Fruit fly (Drosophila melanogaster) whole organism, embryonic: ENCODE data around the gene CG33090.

Experiments used
- Ada2b ChIP-seq: fragments of 200-800 bp; sonication (Bioruptor generic); IDR thresholded peaks from 2 replicates; pipeline ENCODE4 v1.3.6; 2022; ENCODE audit warnings: missing biosample characterization, missing genetic modification characterization
- Antp ChIP-seq: fragments of 200-800 bp; sonication (Bioruptor generic); optimal IDR thresholded peaks from 3 replicates; lab custom pipeline; 2016; ENCODE audit warnings: missing biosample characterization, missing genetic modification characterization
- Blimp-1 ChIP-seq: fragments of 200-800 bp; sonication (Bioruptor generic); optimal IDR thresholded peaks from 3 replicates; lab custom pipeline; 2018; ENCODE audit warnings: missing biosample characterization, missing genetic modification characterization, mild to moderate bottlenecking, moderate library complexity, missing genetic modification reagents
- CG10654 ChIP-seq: fragments of 200-800 bp; sonication (Bioruptor generic); optimal IDR thresholded peaks from 2 replicates; lab custom pipeline; 2016; ENCODE audit warnings: missing biosample characterization, missing genetic modification characterization
- CG11696 ChIP-seq: fragments of 200-800 bp; sonication (Bioruptor generic); IDR thresholded peaks from 2 replicates; pipeline ENCODE4 v1.3.6; 2022; ENCODE audit warnings: missing biosample characterization, missing genetic modification characterization
- CG12744 ChIP-seq: fragments of 200-800 bp; sonication (Bioruptor generic); optimal IDR thresholded peaks from 2 replicates; lab custom pipeline; 2016; ENCODE audit warnings: missing biosample characterization, missing genetic modification characterization
- CG13296 ChIP-seq: fragments of 200-800 bp; sonication (Bioruptor generic); optimal IDR thresholded peaks from 3 replicates; lab custom pipeline; 2018; ENCODE audit warnings: missing biosample characterization, mild to moderate bottlenecking, missing genetic modification characterization
- CG13624 ChIP-seq: fragments of 200-800 bp; sonication (Bioruptor generic); optimal IDR thresholded peaks from 2 replicates; lab custom pipeline; 2016; ENCODE audit warnings: missing biosample characterization, missing genetic modification characterization
- CG14014 ChIP-seq: fragments of 200-800 bp; sonication (Bioruptor generic); IDR thresholded peaks from 2 replicates; pipeline ENCODE4 v1.3.6; 2022; ENCODE audit warnings: missing biosample characterization, missing genetic modification characterization
- CG14050 ChIP-seq: fragments of 200-800 bp; sonication (Bioruptor generic); IDR thresholded peaks from 3 replicates; pipeline ENCODE4 v1.3.6; 2022; ENCODE audit warnings: missing biosample characterization, missing genetic modification characterization
- CG14860 ChIP-seq: fragments of 200-800 bp; sonication (Bioruptor generic); IDR thresholded peaks from 3 replicates; pipeline ENCODE4 v1.3.6; 2022; ENCODE audit warnings: missing biosample characterization, missing genetic modification characterization; ENCODE audit not compliant: partially characterized antibody
- CG14965 ChIP-seq: fragments of 200-800 bp; sonication (Bioruptor generic); optimal IDR thresholded peaks from 2 replicates; lab custom pipeline; 2016; ENCODE audit warnings: missing biosample characterization, missing genetic modification characterization, borderline replicate concordance
- CG15011 ChIP-seq: fragments of 200-800 bp; sonication (Bioruptor generic); optimal IDR thresholded peaks from 3 replicates; lab custom pipeline; 2018; ENCODE audit warnings: missing biosample characterization, mild to moderate bottlenecking, missing genetic modification characterization
- CG15269 ChIP-seq: fragments of 200-800 bp; sonication (Bioruptor generic); optimal IDR thresholded peaks from 2 replicates; lab custom pipeline; 2018; ENCODE audit warnings: missing biosample characterization, mild to moderate bottlenecking, missing genetic modification characterization, moderate library complexity
- CG16813 ChIP-seq: fragments of 200-800 bp; sonication (Bioruptor generic); IDR thresholded peaks from 3 replicates; pipeline ENCODE4 v1.3.6; 2022; ENCODE audit warnings: missing biosample characterization, missing genetic modification characterization; ENCODE audit not compliant: partially characterized antibody
- CG17385 ChIP-seq: fragments of 200-800 bp; sonication (Bioruptor generic); optimal IDR thresholded peaks from 3 replicates; lab custom pipeline; 2018; ENCODE audit warnings: missing biosample characterization, mild to moderate bottlenecking, missing genetic modification characterization
- CG1832 ChIP-seq: fragments of 200-800 bp; sonication (Bioruptor generic); optimal IDR thresholded peaks from 2 replicates; lab custom pipeline; 2017; ENCODE audit warnings: missing biosample characterization, mild to moderate bottlenecking, missing genetic modification characterization, inconsistent platforms
- CG18764 ChIP-seq: fragments of 200-800 bp; sonication (Bioruptor generic); optimal IDR thresholded peaks from 3 replicates; lab custom pipeline; 2016; ENCODE audit warnings: missing biosample characterization, missing genetic modification characterization
- CG3995 ChIP-seq: fragments of 200-800 bp; sonication (Bioruptor generic); optimal IDR thresholded peaks from 3 replicates; lab custom pipeline; 2016; ENCODE audit warnings: missing biosample characterization, missing genetic modification characterization
- CG4328 ChIP-seq: fragments of 200-800 bp; sonication (Bioruptor generic); optimal IDR thresholded peaks from 3 replicates; lab custom pipeline; 2017; ENCODE audit warnings: missing biosample characterization, missing genetic modification reagents, missing genetic modification characterization
- CG4820 ChIP-seq: fragments of 200-800 bp; sonication (Bioruptor generic); optimal IDR thresholded peaks from 3 replicates; lab custom pipeline; 2016; ENCODE audit warnings: missing biosample characterization, missing genetic modification characterization
- CG6791 ChIP-seq: fragments of 200-800 bp; sonication (Bioruptor generic); IDR thresholded peaks from 3 replicates; pipeline ENCODE4 v1.3.6; 2022; ENCODE audit warnings: missing biosample characterization, missing genetic modification characterization; ENCODE audit not compliant: partially characterized antibody
- CG7745 ChIP-seq: fragments of 200-800 bp; sonication (Bioruptor generic); optimal IDR thresholded peaks from 2 replicates; lab custom pipeline; 2018; ENCODE audit warnings: missing biosample characterization, mild to moderate bottlenecking, missing genetic modification characterization, moderate library complexity
- CG9437 ChIP-seq: fragments of 200-800 bp; sonication (Bioruptor generic); optimal IDR thresholded peaks from 2 replicates; lab custom pipeline; 2018; ENCODE audit warnings: missing biosample characterization, mild to moderate bottlenecking, missing genetic modification characterization
- Dad ChIP-seq: fragments of 200-800 bp; sonication (Bioruptor generic); optimal IDR thresholded peaks from 3 replicates; lab custom pipeline; 2016; ENCODE audit warnings: missing biosample characterization, missing genetic modification characterization
- Dll ChIP-seq: fragments of 200-800 bp; sonication (Bioruptor generic); IDR thresholded peaks from 4 replicates; pipeline ENCODE4 v1.3.6; 2022; ENCODE audit warnings: missing biosample characterization, missing genetic modification characterization; ENCODE audit not compliant: partially characterized antibody
- Doc2 ChIP-seq: fragments of 200-800 bp; sonication (Bioruptor generic); IDR thresholded peaks from 2 replicates; pipeline ENCODE4 v1.3.6; 2022; ENCODE audit warnings: missing biosample characterization, missing genetic modification characterization
- E2f1 ChIP-seq: fragments of 200-800 bp; sonication (Bioruptor generic); IDR thresholded peaks from 2 replicates; pipeline ENCODE4 v1.3.6; 2022; ENCODE audit warnings: missing biosample characterization, missing genetic modification characterization
- H15 ChIP-seq: fragments of 200-800 bp; sonication (Bioruptor generic); IDR thresholded peaks from 3 replicates; pipeline ENCODE4 v1.3.6; 2022; ENCODE audit warnings: missing biosample characterization, missing genetic modification characterization
- HLH4C ChIP-seq: fragments of 200-800 bp; sonication (Bioruptor generic); IDR thresholded peaks from 3 replicates; pipeline ENCODE4 v1.3.6; 2022; ENCODE audit warnings: missing biosample characterization, missing genetic modification characterization; ENCODE audit not compliant: partially characterized antibody
- Hmr ChIP-seq: fragments of 200-800 bp; sonication (Bioruptor generic); optimal IDR thresholded peaks from 3 replicates; lab custom pipeline; 2017; ENCODE audit warnings: mild to moderate bottlenecking, missing biosample characterization, missing genetic modification reagents, missing genetic modification characterization
- Oaz ChIP-seq: fragments of 200-800 bp; sonication (Bioruptor generic); IDR thresholded peaks from 2 replicates; pipeline ENCODE4 v1.3.6; 2022; ENCODE audit warnings: missing biosample characterization, missing genetic modification characterization
- TFAM ChIP-seq: fragments of 200-800 bp; sonication (Bioruptor generic); optimal IDR thresholded peaks from 2 replicates; lab custom pipeline; 2017; ENCODE audit warnings: missing biosample characterization, missing genetic modification characterization, inconsistent platforms
- bsh ChIP-seq, 2 experiments: fragments of 200-800 bp; sonication (Bioruptor generic); optimal IDR thresholded peaks; 2 replicates each; lab custom pipeline; 2017 to 2018; ENCODE audit warnings: mild to moderate bottlenecking in 2 of 2, missing biosample characterization in 2 of 2, missing genetic modification characterization in 2 of 2, moderate library complexity in 1 of 2
- dati ChIP-seq: fragments of 200-800 bp; sonication (Bioruptor generic); IDR thresholded peaks from 2 replicates; pipeline ENCODE4 v1.3.6; 2022; ENCODE audit warnings: missing biosample characterization, missing genetic modification characterization
- dimm ChIP-seq: fragments of 200-800 bp; sonication (Bioruptor generic); IDR thresholded peaks from 2 replicates; pipeline ENCODE4 v1.3.6; 2022; ENCODE audit warnings: missing biosample characterization, missing genetic modification characterization
- disco-r ChIP-seq: fragments of 200-800 bp; sonication (Bioruptor generic); optimal IDR thresholded peaks from 2 replicates; lab custom pipeline; 2016; ENCODE audit warnings: missing biosample characterization, missing genetic modification characterization
- dmrt11E ChIP-seq: fragments of 200-800 bp; sonication (Bioruptor generic); optimal IDR thresholded peaks from 3 replicates; lab custom pipeline; 2018; ENCODE audit warnings: missing biosample characterization, mild to moderate bottlenecking, missing genetic modification characterization, moderate library complexity
- gro ChIP-seq: fragments of 200-800 bp; sonication (Bioruptor generic); optimal IDR thresholded peaks from 2 replicates; lab custom pipeline; 2016; ENCODE audit warnings: missing biosample characterization, missing genetic modification characterization
- hb ChIP-seq: fragments of 200-800 bp; sonication (Bioruptor generic); IDR thresholded peaks from 3 replicates; pipeline ENCODE4 v1.3.6; 2022; ENCODE audit warnings: missing biosample characterization, missing genetic modification characterization; ENCODE audit not compliant: partially characterized antibody
- ken ChIP-seq: fragments of 200-800 bp; sonication (Bioruptor generic); IDR thresholded peaks from 3 replicates; pipeline ENCODE4 v1.3.6; 2022; ENCODE audit warnings: missing biosample characterization, missing genetic modification characterization
- odd ChIP-seq: fragments of 200-800 bp; sonication (Bioruptor generic); optimal IDR thresholded peaks from 2 replicates; lab custom pipeline; 2017; ENCODE audit warnings: missing biosample characterization, mild to moderate bottlenecking, missing genetic modification characterization
- pfk ChIP-seq: fragments of 200-800 bp; sonication (Bioruptor generic); optimal IDR thresholded peaks from 2 replicates; lab custom pipeline; 2018; ENCODE audit warnings: missing biosample characterization, mild to moderate bottlenecking, missing genetic modification characterization, moderate library complexity
- pnt ChIP-seq: fragments of 200-800 bp; sonication (Bioruptor generic); optimal IDR thresholded peaks from 3 replicates; lab custom pipeline; 2016; ENCODE audit warnings: missing biosample characterization, missing genetic modification characterization
- pum ChIP-seq: fragments of 200-800 bp; sonication (Bioruptor generic); optimal IDR thresholded peaks from 2 replicates; lab custom pipeline; 2016; ENCODE audit warnings: missing biosample characterization, missing genetic modification characterization
- rib ChIP-seq: fragments of 200-800 bp; sonication (Bioruptor generic); IDR thresholded peaks from 2 replicates; pipeline ENCODE4 v1.3.6; 2022; ENCODE audit warnings: missing biosample characterization, missing genetic modification characterization
- row ChIP-seq: fragments of 200-800 bp; sonication (Bioruptor generic); IDR thresholded peaks from 3 replicates; pipeline ENCODE4 v1.3.6; 2022; ENCODE audit warnings: missing biosample characterization, missing genetic modification characterization
- sqz ChIP-seq: fragments of 200-800 bp; sonication (Bioruptor generic); optimal IDR thresholded peaks from 3 replicates; lab custom pipeline; 2018; ENCODE audit warnings: missing biosample characterization, mild to moderate bottlenecking, missing genetic modification characterization
- tin ChIP-seq: fragments of 200-800 bp; sonication (Bioruptor generic); optimal IDR thresholded peaks from 3 replicates; lab custom pipeline; 2016; ENCODE audit warnings: missing biosample characterization, missing genetic modification characterization
- toy ChIP-seq: fragments of 200-800 bp; sonication (Bioruptor generic); IDR thresholded peaks from 2 replicates; pipeline ENCODE4 v1.3.6; 2022; ENCODE audit warnings: missing biosample characterization, missing genetic modification characterization
- usp ChIP-seq: fragments of >200 bp; optimal IDR thresholded peaks from 2 replicates; lab custom pipeline; 2017; ENCODE audit warnings: missing biosample characterization, missing genetic modification characterization

Gene CG33090

DNA sequence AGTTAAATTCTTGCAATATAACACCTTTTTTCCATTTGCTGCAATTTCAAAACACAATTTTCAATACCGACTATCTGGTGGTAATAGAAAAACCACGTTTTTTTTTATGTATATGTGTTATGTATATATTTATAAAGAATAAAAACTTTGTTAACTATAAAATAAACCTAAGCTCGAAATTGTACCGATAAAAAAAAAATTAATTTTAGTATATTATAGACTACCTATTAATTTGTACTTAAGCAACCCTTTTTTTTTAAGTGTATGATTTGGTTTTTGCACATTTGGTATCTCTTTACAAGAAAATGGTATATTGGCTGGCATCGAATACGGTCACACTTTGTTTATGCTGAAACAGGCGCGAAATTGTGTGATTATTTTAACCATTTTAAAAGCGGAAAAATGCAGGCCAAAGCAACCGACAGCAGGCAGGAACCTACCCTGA, 27.8 kb downstream of the CG33090 start, which contains the start of gene spel1 (continued):
- TF ChIP-seq Oaz (GFP tag; lab: Robert Waterston, UW) (peak; percentile 66), CG14965 (GFP tag; lab: Kevin White, UChicago) (no peak), tin (peak; percentile 67), CG12744 (GFP tag; lab: Kevin White, UChicago) (no peak), CG11696 (GFP tag; lab: Robert Waterston, UW) (no peak), CG7745 (tag; lab: Kevin White, UChicago) (no peak), Dll (GFP tag; lab: Robert Waterston, UW) (no peak), Dad (GFP tag; lab: Kevin White, UChicago) (no peak), dimm (no peak), CG14860 (no peak), CG13624 (GFP tag; lab: Kevin White, UChicago) (peak; percentile 5), Antp (no peak), pnt (GFP tag; lab: Kevin White, UChicago) (no peak), E2f1 (peak; percentile 88), toy (GFP tag; lab: Robert Waterston, UW) (0 out of 2 replicates have a peak, but pooled peaks have one; percentile 16), pum (GFP tag; lab: Kevin White, UChicago) (peak; percentile 5), CG16813 (GFP tag; lab: Robert Waterston, UW) (no peak), HLH4C (GFP tag; lab: Robert Waterston, UW) (no peak), CG17385 (GFP tag; lab: Kevin White, UChicago) (peak; percentile 68), Ada2b (GFP tag; lab: Robert Waterston, UW) (peak; percentile 78), Doc2 (peak; percentile 21; the same call in 1 of the 2 replicates), CG18764 (GFP tag; lab: Kevin White, UChicago) (peak; percentile 65), odd (GFP tag; lab: Kevin White, UChicago) (peak; percentile 35), bsh (GFP tag; optimal IDR thresholded peaks at IDR 0.05; lab: Kevin White, UChicago) (peak in 1 of 2 experiments; percentile 85), Hmr (peak; percentile 81), H15 (GFP tag; lab: Robert Waterston, UW) (peak; percentile 49; the same call in 1 of the 3 replicates), gro (GFP tag; lab: Kevin White, UChicago) (peak; percentile 49), CG13296 (peak; percentile 83), CG4820 (GFP tag; lab: Kevin White, UChicago) (peak; percentile 59), pfk (GFP tag; lab: Kevin White, UChicago) (no peak), CG14050 (peak; percentile 68), row (peak; percentile 85), CG14014 (GFP tag; lab: Robert Waterston, UW) (peak; percentile 76; the same call in 1 of the 2 replicates), usp (no peak), CG15269 (peak; percentile 88), CG3995 (GFP tag; lab: Kevin White, UChicago) (no peak), dmrt11E (tag; lab: Kevin White, UChicago) (peak; percentile 74), Blimp-1 (GFP tag; lab: Kevin White, UChicago) (peak; percentile 85), ken (GFP tag; lab: Robert Waterston, UW) (peak; percentile 68; the same call in 2 of the 3 replicates), rib (GFP tag; lab: Robert Waterston, UW) (peak; percentile 72), dati (GFP tag; lab: Robert Waterston, UW) (no peak), hb (GFP tag; lab: Robert Waterston, UW) (no peak), sqz (GFP tag; lab: Kevin White, UChicago) (peak; percentile 48), CG10654 (GFP tag; lab: Kevin White, UChicago) (peak; percentile 62), CG9437 (peak; percentile 74), disco-r (GFP tag; lab: Kevin White, UChicago) (no peak), TFAM (GFP tag; lab: Kevin White, UChicago) (no peak), CG6791 (no peak), CG4328 (GFP tag; lab: Kevin White, UChicago) (peak; percentile 31), CG1832 (GFP tag; lab: Kevin White, UChicago) (no peak), CG15011 (peak; percentile 58)
